Worm (Caenorhabditis elegans): ENCODE data around the gene rnh-2.

rnh-2 gene

DNA sequence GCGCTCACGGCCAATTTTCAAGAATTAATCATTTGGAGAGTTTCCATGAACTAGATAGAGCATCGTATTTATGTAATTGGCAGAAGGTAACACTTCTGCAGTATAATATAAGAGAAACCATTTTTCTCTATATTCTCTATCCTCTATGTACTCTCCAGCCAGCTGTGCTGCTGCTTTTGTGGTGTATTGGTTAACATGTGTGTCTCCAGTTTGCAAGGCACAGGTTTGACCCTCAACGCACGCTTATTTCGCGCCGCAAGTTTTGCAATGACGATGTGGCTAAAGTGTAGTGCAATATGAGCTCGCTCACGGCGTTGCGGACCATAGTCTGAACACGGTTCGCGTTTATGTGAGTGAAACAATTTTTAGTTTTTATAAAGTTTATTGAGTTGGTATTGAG lies 30.0 kb downstream of the rnh-2 start (continued):
- peak; percentile 70 for TF ChIP-seq somi-1 (GFP tag; optimal IDR thresholded peaks at IDR 0.05)
- TF ChIP-seq T07F8.4 (tag; optimal IDR thresholded peaks at IDR 0.05): peak; percentile 85
- no peak for TF ChIP-seq unc-130 (GFP tag; optimal IDR thresholded peaks at IDR 0.05)
- TF ChIP-seq pha-4 (tag; optimal IDR thresholded peaks at IDR 0.05): no peak
- TF ChIP-seq F37B4.10 (GFP tag; IDR thresholded peaks at IDR 0.05): 0 out of 2 replicates have a peak, but pooled peaks have one; percentile 73
- TF ChIP-seq mxl-1 (tag; optimal IDR thresholded peaks at IDR 0.05): peak; percentile 97
- peak; percentile 58; the same call in 1 of the 2 replicates for TF ChIP-seq cebp-1 (GFP tag; IDR thresholded peaks at IDR 0.05)
- no peak for TF ChIP-seq cebp-1 (tag; optimal IDR thresholded peaks at IDR 0.05)
- TF ChIP-seq D2030.7 (GFP tag; IDR thresholded peaks at IDR 0.05): peak; percentile 42; the same call in 1 of the 2 replicates
- peak; percentile 94 for TF ChIP-seq fkh-3 (tag; optimal IDR thresholded peaks at IDR 0.05)
- TF ChIP-seq lin-26 (GFP tag; IDR thresholded peaks at IDR 0.05): no peak
- TF ChIP-seq ceh-27 (GFP tag; optimal IDR thresholded peaks at IDR 0.05): peak; percentile 75
- no peak for TF ChIP-seq Y67H2A.10 (GFP tag; conservative IDR thresholded peaks at IDR 0.05)
- no peak for TF ChIP-seq let-526 (GFP tag; IDR thresholded peaks at IDR 0.05)
- peak; percentile 62 to 70 for TF ChIP-seq let-607 (tag; optimal IDR thresholded peaks at IDR 0.05)
- no peak for TF ChIP-seq zim-3 (tag; optimal IDR thresholded peaks at IDR 0.05)
- no peak for TF ChIP-seq gei-17 (GFP tag; optimal IDR thresholded peaks at IDR 0.05)
- TF ChIP-seq dpff-1 (tag; optimal IDR thresholded peaks at IDR 0.05): no peak
- no peak for TF ChIP-seq Y53F4B.3 (GFP tag; IDR thresholded peaks at IDR 0.05)
- TF ChIP-seq Y95B8A.8 (GFP tag; IDR thresholded peaks at IDR 0.05): no peak
- no peak for TF ChIP-seq snpc-1.3 (tag; optimal IDR thresholded peaks at IDR 0.05; ENCODE audit: insufficient read depth)
- no peak for TF ChIP-seq F39B2.1 (GFP tag; IDR thresholded peaks at IDR 0.05)
- no peak for TF ChIP-seq lsl-1 (GFP tag; optimal IDR thresholded peaks at IDR 0.05)
- TF ChIP-seq lsy-27 (tag; optimal IDR thresholded peaks at IDR 0.05; ENCODE audit: borderline replicate concordance, insufficient read depth): peak; percentile 23
- peak; percentile 88 for TF ChIP-seq ZK185.1 (tag; optimal IDR thresholded peaks at IDR 0.05; ENCODE audit: poor library complexity, severe bottlenecking)
- peak; percentile 72 for TF ChIP-seq hrde-1 (tag; optimal IDR thresholded peaks at IDR 0.05; ENCODE audit: borderline replicate concordance)
- peak; percentile 75 for TF ChIP-seq nhr-27 (tag; optimal IDR thresholded peaks at IDR 0.05)
- TF ChIP-seq xnd-1 (tag; optimal IDR thresholded peaks at IDR 0.05): no peak
- TF ChIP-seq B0261.1 (tag; optimal IDR thresholded peaks at IDR 0.05): peak; percentile 90
- TF ChIP-seq attf-3 (GFP tag; conservative IDR thresholded peaks at IDR 0.05): 0 out of 2 replicates have a peak, but pooled peaks have one; percentile 13
- TF ChIP-seq pbrm-1 (GFP tag; IDR thresholded peaks at IDR 0.05): no peak; the same call in 1 of the 2 replicates
- no peak for TF ChIP-seq nfya-1 (tag; optimal IDR thresholded peaks at IDR 0.05; ENCODE audit: borderline replicate concordance, insufficient read depth)
- TF ChIP-seq lin-40 (tag; optimal IDR thresholded peaks at IDR 0.05): no peak

DNA sequence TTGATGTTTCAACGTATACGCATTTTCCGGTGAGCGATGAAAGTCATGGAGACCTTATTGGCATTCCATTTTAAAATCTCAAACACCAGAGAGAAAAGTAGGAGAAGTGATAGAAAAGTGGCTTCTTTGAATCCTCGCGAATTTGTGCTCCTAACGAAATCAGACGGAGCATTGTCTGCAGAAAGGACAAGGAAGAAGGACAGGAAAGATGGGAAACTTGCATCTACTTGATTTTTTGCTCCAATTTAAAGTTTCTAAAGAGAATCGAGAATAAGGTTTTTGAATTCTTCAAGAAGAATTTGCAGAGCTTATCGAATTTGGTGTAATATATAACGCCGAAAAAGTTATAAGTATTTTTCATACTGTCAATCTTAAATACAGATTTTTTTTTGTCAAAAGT lies 34.1 kb downstream of the rnh-2 start:
- TF ChIP-seq nfya-2 (GFP tag; IDR thresholded peaks at IDR 0.05) (no peak), mes-4 (tag; optimal IDR thresholded peaks at IDR 0.05) (no peak), repo-1 (tag; optimal IDR thresholded peaks at IDR 0.05) (no peak), hrde-1 (tag; optimal IDR thresholded peaks at IDR 0.05; ENCODE audit: borderline replicate concordance) (no peak), madf-10 (tag; optimal IDR thresholded peaks at IDR 0.05) (no peak), Y56A3A.18 (GFP tag; IDR thresholded peaks at IDR 0.05) (no peak), cebp-2 (GFP tag; IDR thresholded peaks at IDR 0.05) (no peak), F55B11.4 (tag; optimal IDR thresholded peaks at IDR 0.05; ENCODE audit: borderline replicate concordance, insufficient read depth) (no peak), mcd-1 (GFP tag; IDR thresholded peaks at IDR 0.05) (no peak), bed-2 (GFP tag; IDR thresholded peaks at IDR 0.05) (no peak)
